Worm (Caenorhabditis elegans): ENCODE measurements around the gene mec-15.

ce11 chrII:10197091-10197675 is 42.3 kb downstream of the mec-15 start, which contains the start of gene R05H5.3:
- TF ChIP-seq T22C8.4 (GFP tag; IDR thresholded peaks at IDR 0.05) (no peak), flt-1 (GFP tag; IDR thresholded peaks at IDR 0.05) (no peak), ztf-29 (GFP tag; IDR thresholded peaks at IDR 0.05) (no peak), ztf-23 (GFP tag; IDR thresholded peaks at IDR 0.05) (no peak), klf-2 (GFP tag; conservative IDR thresholded peaks at IDR 0.05) (no peak), tab-1 (GFP tag; IDR thresholded peaks at IDR 0.05) (no peak), cog-1 (tag; optimal IDR thresholded peaks at IDR 0.05) (no peak), ref-1 (GFP tag; conservative IDR thresholded peaks at IDR 0.05) (no peak), med-1 (GFP tag; optimal IDR thresholded peaks at IDR 0.05; ENCODE audit: insufficient read depth) (no peak)
